Fruit fly (Drosophila melanogaster): ENCODE data around the gene CG16781.

The CG16781 gene

dm6 chrX:3427614-3427965 lies 36.3 kb downstream of the CG16781 start (continued):
- TF ChIP-seq Eip74EF (GFP tag; optimal IDR thresholded peaks at IDR 0.05) (peak in 1 of 2 experiments; percentile 10), Hey (tag; optimal IDR thresholded peaks at IDR 0.05) (no peak), CG5245 (GFP tag; optimal IDR thresholded peaks at IDR 0.05) (peak; percentile 41), gro (GFP tag; optimal IDR thresholded peaks at IDR 0.05) (peak; percentile 53), scrt (GFP tag; optimal IDR thresholded peaks at IDR 0.05) (no peak), CG12299 (tag; optimal IDR thresholded peaks at IDR 0.05) (peak; percentile 7), CG10267 (tag; optimal IDR thresholded peaks at IDR 0.05) (peak; percentile 68), unc-4 (GFP tag; IDR thresholded peaks at IDR 0.05; ENCODE audit: partially characterized antibody) (no peak), ewg (GFP tag; optimal IDR thresholded peaks at IDR 0.05) (peak; percentile 53), Dip2 (GFP tag; IDR thresholded peaks at IDR 0.05) (no peak), Optix (GFP tag; IDR thresholded peaks at IDR 0.05) (peak; percentile 64), Scr (GFP tag; IDR thresholded peaks at IDR 0.05; ENCODE audit: partially characterized antibody) (no peak), CG16863 (GFP tag; optimal IDR thresholded peaks at IDR 0.05) (peak; percentile 76), CG34224 (GFP tag; IDR thresholded peaks at IDR 0.05; ENCODE audit: partially characterized antibody) (no peak), disco-r (GFP tag; optimal IDR thresholded peaks at IDR 0.05) (peak; percentile 64), Nf-YA (GFP tag; IDR thresholded peaks at IDR 0.05) (no peak), abd-A (tag; optimal IDR thresholded peaks at IDR 0.05) (no peak), wor (GFP tag; IDR thresholded peaks at IDR 0.05) (peak; percentile 68), lab (GFP tag; optimal IDR thresholded peaks at IDR 0.05) (peak; percentile 38), eve (GFP tag; optimal IDR thresholded peaks at IDR 0.05) (peak in 1 of 2 experiments; percentile 43), slbo (GFP tag; IDR thresholded peaks at IDR 0.05) (peak; percentile 64), pum (GFP tag; optimal IDR thresholded peaks at IDR 0.05) (peak; percentile 76), gcm (GFP tag; optimal IDR thresholded peaks at IDR 0.05) (peak; percentile 85), Atf3 (GFP tag; optimal IDR thresholded peaks at IDR 0.05) (peak; percentile 66), nom (GFP tag; optimal IDR thresholded peaks at IDR 0.05) (peak; percentile 74), schlank (tag; optimal IDR thresholded peaks at IDR 0.05) (peak; percentile 8), Mad (GFP tag; optimal IDR thresholded peaks at IDR 0.05) (peak; percentile 50), Myb (GFP tag; optimal IDR thresholded peaks at IDR 0.05) (peak; percentile 51), CG10209 (GFP tag; optimal IDR thresholded peaks at IDR 0.05) (peak; percentile 58), CG14050 (GFP tag; IDR thresholded peaks at IDR 0.05) (peak; percentile 22; the same call in 1 of the 3 replicates), HLH54F (GFP tag; optimal IDR thresholded peaks at IDR 0.05) (peak; percentile 26), CG9215 (GFP tag; IDR thresholded peaks at IDR 0.05) (0 out of 2 replicates have a peak, but pooled peaks have one; percentile 29), ttk (GFP tag; IDR thresholded peaks at IDR 0.05) (0 out of 2 replicates have a peak, but pooled peaks have one; percentile 23), Rfx (GFP tag; IDR thresholded peaks at IDR 0.05) (peak; percentile 32; the same call in 1 of the 2 replicates), dysf (GFP tag; IDR thresholded peaks at IDR 0.05) (peak; percentile 47; the same call in 1 of the 3 replicates), Ets97D (GFP tag; optimal IDR thresholded peaks at IDR 0.05) (peak; percentile 29), NC2β (GFP tag; optimal IDR thresholded peaks at IDR 0.05) (peak; percentile 87), CG17385 (GFP tag; optimal IDR thresholded peaks at IDR 0.05) (peak; percentile 59), prd (optimal IDR thresholded peaks at IDR 0.05) (no peak), prd (GFP tag; IDR thresholded peaks at IDR 0.05) (peak; percentile 94), Max (GFP tag; optimal IDR thresholded peaks at IDR 0.05) (peak; percentile 10), CG34422 (GFP tag; IDR thresholded peaks at IDR 0.05) (0 out of 3 replicates have a peak, but pooled peaks have one; percentile 19), ci (GFP tag; IDR thresholded peaks at IDR 0.05) (peak; percentile 87), corto (GFP tag; optimal IDR thresholded peaks at IDR 0.05) (peak; percentile 71), CoRest (tag; optimal IDR thresholded peaks at IDR 0.05) (peak; percentile 84), MBD-R2 (GFP tag; IDR thresholded peaks at IDR 0.05) (peak; percentile 12; the same call in 1 of the 2 replicates), mam (GFP tag; optimal IDR thresholded peaks at IDR 0.05) (peak; percentile 61), gcm2 (GFP tag; optimal IDR thresholded peaks at IDR 0.05) (peak; percentile 58), ERR (GFP tag; optimal IDR thresholded peaks at IDR 0.05) (peak; percentile 28), CG12942 (GFP tag; optimal IDR thresholded peaks at IDR 0.05) (peak; percentile 64), ssp (GFP tag; IDR thresholded peaks at IDR 0.05) (peak; percentile 37)
